Worm (Caenorhabditis elegans) whole organism, L1 larva: ENCODE measurements around the gene C05G5.5.

Experiments used
- C04F5.9 ChIP-seq: sonication (generic microtip); optimal IDR thresholded peaks from 2 replicates; lab custom pipeline; 2016; ENCODE audit warnings: missing genetic modification characterization, missing compliant biosample characterization
- C16A3.4 ChIP-seq: fragments of 150-350 bp; optimal IDR thresholded peaks from 2 replicates; lab custom pipeline; 2014; ENCODE audit warnings: missing biosample characterization, missing genetic modification characterization
- C34B4.2 ChIP-seq: sonication (generic microtip); optimal IDR thresholded peaks from 2 replicates; lab custom pipeline; 2017; ENCODE audit warnings: mild to moderate bottlenecking, missing genetic modification characterization, missing compliant biosample characterization
- aha-1 ChIP-seq: fragments of 150-350 bp; optimal IDR thresholded peaks from 2 replicates; lab custom pipeline; 2014; ENCODE audit warnings: missing biosample characterization, missing genetic modification characterization
- alr-1 ChIP-seq: fragments of 200-800 bp; sonication (Bioruptor generic); optimal IDR thresholded peaks from 2 replicates; lab custom pipeline; 2018; ENCODE audit warnings: borderline replicate concordance, mild to moderate bottlenecking, missing genetic modification characterization, missing compliant biosample characterization
- aly-2 ChIP-seq: fragments of 150-350 bp; optimal IDR thresholded peaks from 2 replicates; lab custom pipeline; 2014; ENCODE audit warnings: missing biosample characterization, missing genetic modification characterization
- blmp-1 ChIP-seq: fragments of 150-350 bp; optimal IDR thresholded peaks from 2 replicates; lab custom pipeline; 2014; ENCODE audit warnings: missing biosample characterization, missing genetic modification characterization
- ceh-63 ChIP-seq: fragments of 200-800 bp; sonication (Bioruptor generic); optimal IDR thresholded peaks from 2 replicates; lab custom pipeline; 2018; ENCODE audit warnings: mild to moderate bottlenecking, missing genetic modification characterization, missing compliant biosample characterization
- ceh-82 ChIP-seq, 3 experiments: fragments of 150-350 bp in 1 of 3; sonication (generic microtip) in 2 of 3; optimal IDR thresholded peaks; 2 replicates each; lab custom pipeline; 2014 to 2017; ENCODE audit warnings: missing biosample characterization in 3 of 3, missing genetic modification characterization in 3 of 3
- ceh-90 ChIP-seq: sonication (generic microtip); optimal IDR thresholded peaks from 2 replicates; lab custom pipeline; 2016; ENCODE audit warnings: missing genetic modification characterization, missing compliant biosample characterization
- efl-3 ChIP-seq: fragments of 200-800 bp; sonication (Bioruptor generic); optimal IDR thresholded peaks from 2 replicates; lab custom pipeline; 2018; ENCODE audit warnings: mild to moderate bottlenecking, missing genetic modification characterization, missing compliant biosample characterization
- elt-2 ChIP-seq: sonication (generic microtip); optimal IDR thresholded peaks from 2 replicates; lab custom pipeline; 2016; ENCODE audit warnings: missing genetic modification characterization, mild to moderate bottlenecking, inconsistent platforms, missing compliant biosample characterization, missing genetic modification reagents
- elt-3 ChIP-seq, 6 experiments: fragments of 150-350 bp in 1 of 6; sonication (generic microtip); optimal IDR thresholded peaks; 2 replicates each; lab custom pipeline; 2017 to 2018; ENCODE audit warnings: missing biosample characterization in 6 of 6, missing genetic modification characterization in 6 of 6, inconsistent platforms in 1 of 6
- ets-5 ChIP-seq: fragments of 200-800 bp; sonication (Bioruptor generic); IDR thresholded peaks from 2 replicates; pipeline ENCODE4 v1.3.6; 2022; ENCODE audit warnings: missing genetic modification characterization, missing compliant biosample characterization
- fkh-4 ChIP-seq: sonication (generic microtip); optimal IDR thresholded peaks from 2 replicates; lab custom pipeline; 2016; ENCODE audit warnings: missing compliant biosample characterization, missing genetic modification characterization, borderline replicate concordance
- fkh-8 ChIP-seq: sonication (generic microtip); optimal IDR thresholded peaks from 2 replicates; lab custom pipeline; 2016; ENCODE audit warnings: mild to moderate bottlenecking, missing genetic modification characterization, missing compliant biosample characterization
- hlh-17 ChIP-seq: fragments of 200-800 bp; sonication (Bioruptor generic); optimal IDR thresholded peaks from 2 replicates; lab custom pipeline; 2018; ENCODE audit warnings: missing genetic modification characterization, mild to moderate bottlenecking, missing compliant biosample characterization, moderate library complexity, borderline replicate concordance
- hlh-4 ChIP-seq: sonication (generic microtip); optimal IDR thresholded peaks from 2 replicates; lab custom pipeline; 2016; ENCODE audit warnings: mild to moderate bottlenecking, missing genetic modification characterization, missing compliant biosample characterization
- hpl-2 ChIP-seq: fragments of 150-350 bp; optimal IDR thresholded peaks from 2 replicates; lab custom pipeline; 2014; ENCODE audit warnings: missing biosample characterization, missing genetic modification reagents, missing genetic modification characterization
- irx-1 ChIP-seq: sonication (generic microtip); optimal IDR thresholded peaks from 2 replicates; lab custom pipeline; 2016; ENCODE audit warnings: missing genetic modification characterization, missing compliant biosample characterization
- lin-14 ChIP-seq: fragments of 200-800 bp; sonication (Bioruptor generic); optimal IDR thresholded peaks from 2 replicates; lab custom pipeline; 2018; ENCODE audit warnings: mild to moderate bottlenecking, missing genetic modification characterization, moderate library complexity, missing compliant biosample characterization
- lin-15B ChIP-seq: fragments of 150-350 bp; sonication (generic microtip); optimal IDR thresholded peaks from 3 replicates; lab custom pipeline; 2014; ENCODE audit warnings: missing biosample characterization, missing genetic modification characterization
- lir-3 ChIP-seq: sonication (generic microtip); optimal IDR thresholded peaks from 2 replicates; lab custom pipeline; 2016; ENCODE audit warnings: mild to moderate bottlenecking, missing genetic modification characterization, moderate library complexity, missing compliant biosample characterization; ENCODE audit not compliant: poor library complexity
- lsy-2 ChIP-seq, 2 experiments: fragments of 150-350 bp; optimal IDR thresholded peaks; 2 replicates each; lab custom pipeline; 2014; ENCODE audit warnings: missing biosample characterization in 2 of 2, missing genetic modification characterization in 2 of 2
- mab-9 ChIP-seq: fragments of 200-800 bp; sonication (Bioruptor generic); IDR thresholded peaks from 2 replicates; pipeline ENCODE4 v1.3.6; 2022; ENCODE audit warnings: missing genetic modification reagents, missing genetic modification characterization, missing compliant biosample characterization
- mdl-1 ChIP-seq, 2 experiments: fragments of 150-350 bp; optimal IDR thresholded peaks; 2 replicates each; lab custom pipeline; 2014 to 2017; ENCODE audit warnings: missing biosample characterization in 2 of 2, missing genetic modification characterization in 2 of 2, inconsistent platforms in 1 of 2
- mef-2 ChIP-seq: fragments of 150-350 bp; optimal IDR thresholded peaks from 2 replicates; lab custom pipeline; 2014; ENCODE audit warnings: missing biosample characterization, missing genetic modification characterization
- mep-1 ChIP-seq: fragments of 150-350 bp; optimal IDR thresholded peaks from 2 replicates; lab custom pipeline; 2014; ENCODE audit warnings: missing biosample characterization, missing genetic modification characterization
- nhr-11 ChIP-seq: fragments of 150-350 bp; optimal IDR thresholded peaks from 2 replicates; lab custom pipeline; 2014; ENCODE audit warnings: missing biosample characterization, missing genetic modification characterization
- nhr-12 ChIP-seq: sonication (generic microtip); optimal IDR thresholded peaks from 2 replicates; lab custom pipeline; 2017; ENCODE audit warnings: missing biosample characterization, missing genetic modification characterization
- nhr-19 ChIP-seq: fragments of 200-800 bp; sonication (Bioruptor generic); conservative IDR thresholded peaks from 2 replicates; pipeline ENCODE4 v1.3.6; 2022; ENCODE audit warnings: missing genetic modification characterization, missing compliant biosample characterization
- nhr-237 ChIP-seq: fragments of 150-350 bp; optimal IDR thresholded peaks from 2 replicates; lab custom pipeline; 2014; ENCODE audit warnings: missing biosample characterization, missing genetic modification characterization
- nhr-47 ChIP-seq: sonication (generic microtip); optimal IDR thresholded peaks from 2 replicates; lab custom pipeline; 2016; ENCODE audit warnings: mild to moderate bottlenecking, missing genetic modification characterization, moderate library complexity, missing compliant biosample characterization
- nhr-90 ChIP-seq: sonication (generic microtip); optimal IDR thresholded peaks from 2 replicates; lab custom pipeline; 2016; ENCODE audit warnings: mild to moderate bottlenecking, missing genetic modification characterization, missing compliant biosample characterization; ENCODE audit not compliant: poor library complexity
- pag-3 ChIP-seq: sonication (generic microtip); optimal IDR thresholded peaks from 2 replicates; lab custom pipeline; 2017; ENCODE audit warnings: missing genetic modification characterization, mild to moderate bottlenecking, missing compliant biosample characterization, antibody characterized with exemption, borderline replicate concordance; ENCODE audit not compliant: insufficient read depth
- pax-3 ChIP-seq: fragments of 200-800 bp; sonication (Bioruptor generic); optimal IDR thresholded peaks from 2 replicates; lab custom pipeline; 2018; ENCODE audit warnings: mild to moderate bottlenecking, missing genetic modification characterization, moderate library complexity, missing compliant biosample characterization
- pqm-1 ChIP-seq: sonication (generic microtip); optimal IDR thresholded peaks from 3 replicates; lab custom pipeline; 2017; ENCODE audit warnings: missing biosample characterization, missing genetic modification characterization
- skn-1 ChIP-seq: fragments of 150-350 bp; optimal IDR thresholded peaks from 2 replicates; lab custom pipeline; 2014; ENCODE audit warnings: missing biosample characterization, missing genetic modification characterization
- snpc-4 ChIP-seq: fragments of 150-350 bp; optimal IDR thresholded peaks from 2 replicates; lab custom pipeline; 2014; ENCODE audit warnings: missing biosample characterization, missing genetic modification characterization
- snu-23 ChIP-seq: sonication (generic microtip); optimal IDR thresholded peaks from 2 replicates; lab custom pipeline; 2016; ENCODE audit warnings: missing genetic modification characterization, missing compliant biosample characterization
- sox-4 ChIP-seq: sonication (generic microtip); optimal IDR thresholded peaks from 2 replicates; lab custom pipeline; 2016; ENCODE audit warnings: missing genetic modification characterization, missing compliant biosample characterization
- sup-37 ChIP-seq: fragments of 200-800 bp; sonication (Bioruptor generic); optimal IDR thresholded peaks from 2 replicates; lab custom pipeline; 2018; ENCODE audit warnings: mild to moderate bottlenecking, missing genetic modification characterization, missing compliant biosample characterization
- tlp-1 ChIP-seq: fragments of 150-350 bp; optimal IDR thresholded peaks from 2 replicates; lab custom pipeline; 2014; ENCODE audit warnings: missing biosample characterization, missing genetic modification characterization
- unc-130 ChIP-seq: fragments of 150-350 bp; optimal IDR thresholded peaks from 2 replicates; lab custom pipeline; 2017; ENCODE audit warnings: missing biosample characterization, missing genetic modification characterization, inconsistent platforms
- unc-30 ChIP-seq: sonication (generic microtip); optimal IDR thresholded peaks from 2 replicates; lab custom pipeline; 2017; ENCODE audit warnings: missing biosample characterization, missing genetic modification characterization
- unc-62 ChIP-seq: fragments of 150-350 bp; optimal IDR thresholded peaks from 2 replicates; lab custom pipeline; 2014; ENCODE audit warnings: missing biosample characterization, missing genetic modification reagents, missing genetic modification characterization
- unc-86 ChIP-seq: sonication (generic microtip); optimal IDR thresholded peaks from 2 replicates; lab custom pipeline; 2016; ENCODE audit warnings: missing genetic modification characterization, missing compliant biosample characterization
- vab-15 ChIP-seq: sonication (generic microtip); optimal IDR thresholded peaks from 2 replicates; lab custom pipeline; 2017; ENCODE audit warnings: missing genotype, mild to moderate bottlenecking, missing genetic modification characterization, missing compliant biosample characterization
- xbp-1 ChIP-seq: sonication (generic microtip); optimal IDR thresholded peaks from 2 replicates; lab custom pipeline; 2016; ENCODE audit warnings: missing genetic modification characterization, missing compliant biosample characterization
- ztf-11 ChIP-seq, 2 experiments: sonication (generic microtip); optimal IDR thresholded peaks; 2 replicates each; lab custom pipeline; 2016 to 2017; ENCODE audit warnings: missing genetic modification characterization in 2 of 2, missing biosample characterization in 1 of 2, missing compliant biosample characterization in 1 of 2
- ztf-4 ChIP-seq: fragments of 150-350 bp; optimal IDR thresholded peaks from 2 replicates; lab custom pipeline; 2014; ENCODE audit warnings: missing biosample characterization, missing genetic modification characterization

Gene C05G5.5

DNA sequence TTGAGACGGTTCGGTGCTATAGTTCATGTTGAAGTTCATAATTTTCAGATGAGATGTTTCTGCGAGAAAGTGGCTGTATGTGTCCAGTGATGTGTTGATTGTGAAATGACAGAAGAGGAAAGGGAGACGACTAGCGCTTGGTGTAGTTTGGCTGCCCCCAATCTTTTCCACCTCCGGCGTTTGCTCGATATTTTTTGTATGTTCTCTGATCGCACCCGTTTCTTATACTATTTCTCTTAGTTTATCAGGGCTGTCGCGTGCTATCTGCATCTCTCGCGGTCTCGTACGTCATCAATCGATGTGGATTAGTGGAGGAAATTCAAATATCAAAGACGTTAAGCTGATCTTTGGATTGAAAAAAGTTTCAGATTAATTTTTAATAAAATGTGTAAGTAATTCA is 49.8 kb upstream of the C05G5.5 start, which contains the start of gene atf-4 (continued):
- peak; percentile 17 for TF ChIP-seq pax-3 (tag; lab: Kevin White, UChicago)
- TF ChIP-seq nhr-90 (tag; lab: Kevin White, UChicago) = peak; percentile 52
- TF ChIP-seq hlh-4 (tag; lab: Kevin White, UChicago) = no peak

ce11 chrX:14809905-14810304 is 49.0 kb upstream of the C05G5.5 start:
- TF ChIP-seq C04F5.9 (no peak), nhr-237 (tag; lab: Kevin White, UChicago) (no peak), ceh-82 (tag; optimal IDR thresholded peaks at IDR 0.05; lab: Kevin White, UChicago) (no peak), elt-3 (tag; optimal IDR thresholded peaks at IDR 0.05; lab: Kevin White, UChicago) (peak in 1 of 6 experiments; percentile 38), ceh-63 (GFP tag; lab: Kevin White, UChicago) (no peak), unc-86 (tag; lab: Kevin White, UChicago) (no peak), hlh-17 (GFP tag; lab: Kevin White, UChicago) (no peak), pag-3 (tag; lab: Kevin White, UChicago) (no peak), xbp-1 (no peak), mdl-1 (tag; optimal IDR thresholded peaks at IDR 0.05; lab: Kevin White, UChicago) (no peak), lsy-2 (tag; optimal IDR thresholded peaks at IDR 0.05; lab: Kevin White, UChicago) (no peak), fkh-4 (no peak), unc-62 (GFP tag; lab: Kevin White, UChicago) (no peak), C16A3.4 (no peak), nhr-90 (tag; lab: Kevin White, UChicago) (peak; percentile 12), hpl-2 (no peak), mep-1 (tag; lab: Kevin White, UChicago) (no peak), unc-130 (no peak), mab-9 (GFP tag; lab: Robert Waterston, UW) (no peak), mef-2 (tag; lab: Kevin White, UChicago) (no peak), ets-5 (GFP tag; lab: Robert Waterston, UW) (no peak), nhr-11 (tag; lab: Kevin White, UChicago) (no peak), lin-14 (peak; percentile 5), snpc-4 (tag; lab: Kevin White, UChicago) (no peak), skn-1 (tag; lab: Kevin White, UChicago) (no peak), ztf-11 (tag; optimal IDR thresholded peaks at IDR 0.05; lab: Kevin White, UChicago) (no peak), alr-1 (tag; lab: Kevin White, UChicago) (no peak), ztf-4 (tag; lab: Kevin White, UChicago) (no peak), sox-4 (tag; lab: Kevin White, UChicago) (no peak), lin-15B (tag; lab: Kevin White, UChicago) (no peak), sup-37 (GFP tag; lab: Kevin White, UChicago) (no peak), blmp-1 (tag; lab: Kevin White, UChicago) (peak; percentile 38), efl-3 (GFP tag; lab: Kevin White, UChicago) (no peak), C34B4.2 (tag; lab: Kevin White, UChicago) (no peak), aha-1 (tag; lab: Kevin White, UChicago) (no peak), nhr-12 (tag; lab: Kevin White, UChicago) (no peak), snu-23 (GFP tag; lab: Kevin White, UChicago) (peak; percentile 14), nhr-47 (no peak), elt-2 (tag; lab: Kevin White, UChicago) (peak; percentile 42), irx-1 (no peak), ceh-90 (no peak), tlp-1 (tag; lab: Kevin White, UChicago) (no peak), unc-30 (tag; lab: Kevin White, UChicago) (no peak), pqm-1 (no peak), lir-3 (tag; lab: Kevin White, UChicago) (no peak), aly-2 (tag; lab: Kevin White, UChicago) (no peak), fkh-8 (tag; lab: Kevin White, UChicago) (no peak), vab-15 (tag; lab: Kevin White, UChicago) (no peak), nhr-19 (GFP tag; lab: Robert Waterston, UW) (peak; percentile 35)
